Worm (Caenorhabditis elegans): Measurements from ENCODE around the gene ppm-1.A.

- TF ChIP-seq nhr-11 (tag; optimal IDR thresholded peaks at IDR 0.05) (no peak), tbx-2 (tag; optimal IDR thresholded peaks at IDR 0.05) (no peak), unc-3 (GFP tag; conservative IDR thresholded peaks at IDR 0.05) (no peak), unc-3 (tag; optimal IDR thresholded peaks at IDR 0.05) (no peak), ceh-45 (GFP tag; IDR thresholded peaks at IDR 0.05) (no peak), eyg-1 (tag; optimal IDR thresholded peaks at IDR 0.05) (no peak), hlh-30 (tag; optimal IDR thresholded peaks at IDR 0.05; ENCODE audit: insufficient read depth) (no peak), ceh-22 (tag; optimal IDR thresholded peaks at IDR 0.05) (no peak), ceh-19 (GFP tag; optimal IDR thresholded peaks at IDR 0.05) (no peak), C38D4.7 (GFP tag; optimal IDR thresholded peaks at IDR 0.05) (no peak), F13H6.1 (tag; optimal IDR thresholded peaks at IDR 0.05) (no peak), nfya-1 (tag; optimal IDR thresholded peaks at IDR 0.05) (no peak), K02D7.2 (tag; optimal IDR thresholded peaks at IDR 0.05) (no peak), syd-9 (tag; optimal IDR thresholded peaks at IDR 0.05) (no peak), pha-4 (tag; optimal IDR thresholded peaks at IDR 0.05) (no peak)
Observed at ce11 chrV:10557094-10557493, 20.9 kb upstream of the ppm-1.A start.
